Worm (Caenorhabditis elegans): Measurements from ENCODE around the gene rps-5.

- no peak for TF ChIP-seq lsy-2 (tag; optimal IDR thresholded peaks at IDR 0.05)
- TF ChIP-seq zip-2 (tag; optimal IDR thresholded peaks at IDR 0.05), result no peak
- TF ChIP-seq php-3 (GFP tag; IDR thresholded peaks at IDR 0.05), result no peak
- no peak for TF ChIP-seq jun-1 (tag; optimal IDR thresholded peaks at IDR 0.05)
- no peak for TF ChIP-seq sdz-12 (GFP tag; optimal IDR thresholded peaks at IDR 0.05)
- TF ChIP-seq ceh-82 (tag; optimal IDR thresholded peaks at IDR 0.05), result no peak
- no peak for TF ChIP-seq lin-13 (GFP tag; optimal IDR thresholded peaks at IDR 0.05)
Observed at ce11 chrIV:11103501-11103900, 7.3 kb downstream of the rps-5 start.

Measured in whole organism, L4 larva.